Worm (Caenorhabditis elegans) whole organism, young adult: ENCODE data around the gene ttc-39B.
A peak's percentile ranks its signal among the peaks of the same experiment; 100 is the strongest.

Experiments used
- F10E7.11 ChIP-seq: sonication (generic microtip); optimal IDR thresholded peaks from 2 replicates; lab custom pipeline; 2017; ENCODE audit warnings: mild to moderate bottlenecking, missing genetic modification characterization, moderate library complexity, missing compliant biosample characterization
- T07F8.4 ChIP-seq: sonication (generic microtip); optimal IDR thresholded peaks from 2 replicates; lab custom pipeline; 2016; ENCODE audit warnings: mild to moderate bottlenecking, missing genetic modification characterization, moderate library complexity, missing compliant biosample characterization
- akir-1 ChIP-seq: fragments of 200-800 bp; sonication (Bioruptor generic); optimal IDR thresholded peaks from 2 replicates; lab custom pipeline; 2018; ENCODE audit warnings: mild to moderate bottlenecking, missing genetic modification characterization, moderate library complexity, missing compliant biosample characterization
- aptf-3 ChIP-seq: fragments of 200-800 bp; sonication (Bioruptor generic); IDR thresholded peaks from 2 replicates; pipeline ENCODE4 v1.3.6; 2022; ENCODE audit warnings: missing genetic modification characterization, missing compliant biosample characterization
- athp-1 ChIP-seq: sonication (generic microtip); optimal IDR thresholded peaks from 2 replicates; lab custom pipeline; 2017; ENCODE audit warnings: mild to moderate bottlenecking, missing genetic modification characterization, missing compliant biosample characterization
- cebp-1 ChIP-seq, 2 experiments: fragments of 200-800 bp in 1 of 2; sonication (Bioruptor generic) in 1 of 2; sonication (generic microtip) in 1 of 2; IDR thresholded peaks in 1 of 2; optimal IDR thresholded peaks in 1 of 2; 2 replicates each; pipeline versions ENCODE4 v1.3.6 to Lab custom; 2017 to 2022; ENCODE audit warnings: missing compliant biosample characterization in 2 of 2, missing genetic modification characterization in 2 of 2, mild to moderate bottlenecking in 1 of 2, missing genetic modification reagents in 1 of 2, moderate library complexity in 1 of 2
- ceh-100 ChIP-seq: fragments of 200-800 bp; sonication (Bioruptor generic); IDR thresholded peaks from 2 replicates; pipeline ENCODE4 v1.3.6; 2022; ENCODE audit warnings: missing genetic modification reagents, missing genetic modification characterization, missing compliant biosample characterization
- die-1 ChIP-seq: sonication (generic microtip); optimal IDR thresholded peaks from 2 replicates; lab custom pipeline; 2016; ENCODE audit warnings: missing genotype, mild to moderate bottlenecking, missing genetic modification characterization, missing compliant biosample characterization
- dox-1 ChIP-seq: fragments of 200-800 bp; sonication (Bioruptor generic); IDR thresholded peaks from 2 replicates; pipeline ENCODE4 v1.3.6; 2022; ENCODE audit warnings: missing genetic modification reagents, missing genetic modification characterization, missing compliant biosample characterization
- dpl-1 ChIP-seq: fragments of 150-350 bp; optimal IDR thresholded peaks from 2 replicates; lab custom pipeline; 2014; ENCODE audit warnings: missing biosample characterization, missing genetic modification reagents, missing genetic modification characterization
- efl-1 ChIP-seq: fragments of 150-350 bp; optimal IDR thresholded peaks from 2 replicates; lab custom pipeline; 2014; ENCODE audit warnings: missing biosample characterization, missing genetic modification reagents, missing genetic modification characterization
- egrh-3 ChIP-seq: fragments of 200-800 bp; sonication (Bioruptor generic); IDR thresholded peaks from 2 replicates; pipeline ENCODE4 v1.3.6; 2022; ENCODE audit warnings: missing genetic modification reagents, missing genetic modification characterization, missing compliant biosample characterization
- hlh-26 ChIP-seq: fragments of 200-800 bp; sonication (Bioruptor generic); conservative IDR thresholded peaks from 2 replicates; pipeline ENCODE4 v1.3.6; 2022; ENCODE audit warnings: missing genetic modification reagents, missing genetic modification characterization, missing compliant biosample characterization
- hmg-1.2 ChIP-seq: fragments of 200-800 bp; sonication (Bioruptor generic); IDR thresholded peaks from 2 replicates; pipeline ENCODE4 v1.3.6; 2022; ENCODE audit warnings: missing genetic modification reagents, missing genetic modification characterization, missing compliant biosample characterization
- madf-3 ChIP-seq: fragments of 200-800 bp; sonication (Bioruptor generic); IDR thresholded peaks from 2 replicates; pipeline ENCODE4 v1.3.6; 2022; ENCODE audit warnings: missing genetic modification reagents, missing genetic modification characterization, missing compliant biosample characterization
- mes-4 ChIP-seq: sonication (generic microtip); optimal IDR thresholded peaks from 2 replicates; lab custom pipeline; 2016; ENCODE audit warnings: missing genotype, missing genetic modification characterization, missing compliant biosample characterization
- nfya-1 ChIP-seq: sonication (generic microtip); optimal IDR thresholded peaks from 2 replicates; lab custom pipeline; 2017; ENCODE audit warnings: antibody characterized with exemption, missing compliant biosample characterization, missing genetic modification characterization, borderline replicate concordance; ENCODE audit not compliant: insufficient read depth
- nfya-2 ChIP-seq: fragments of 200-800 bp; sonication (Bioruptor generic); IDR thresholded peaks from 2 replicates; pipeline ENCODE4 v1.3.6; 2022; ENCODE audit warnings: missing genetic modification reagents, missing genetic modification characterization, missing compliant biosample characterization
- nhr-179 ChIP-seq: sonication (generic microtip); optimal IDR thresholded peaks from 2 replicates; lab custom pipeline; 2016; ENCODE audit warnings: mild to moderate bottlenecking, missing genetic modification characterization, missing compliant biosample characterization
- nhr-80 ChIP-seq: sonication (generic microtip); optimal IDR thresholded peaks from 2 replicates; lab custom pipeline; 2016; ENCODE audit warnings: missing genetic modification characterization, missing compliant biosample characterization
- rcor-1 ChIP-seq: fragments of 200-800 bp; sonication (Bioruptor generic); IDR thresholded peaks from 2 replicates; pipeline ENCODE4 v1.3.6; 2022; ENCODE audit warnings: missing genetic modification reagents, missing genetic modification characterization, missing compliant biosample characterization
- rec-8 ChIP-seq, 2 experiments: sonication (generic microtip); optimal IDR thresholded peaks; 2 replicates each; lab custom pipeline; 2016; ENCODE audit warnings: mild to moderate bottlenecking in 2 of 2, missing genetic modification characterization in 2 of 2, missing genetic modification reagents in 2 of 2, missing genotype in 2 of 2, missing biosample characterization in 1 of 2, missing compliant biosample characterization in 1 of 2, moderate library complexity in 1 of 2
- repo-1 ChIP-seq: sonication (generic microtip); optimal IDR thresholded peaks from 2 replicates; lab custom pipeline; 2017; ENCODE audit warnings: mild to moderate bottlenecking, missing genetic modification characterization, missing compliant biosample characterization
- rpc-1 ChIP-seq, 2 experiments: fragments of 150-350 bp in 1 of 2; sonication (generic microtip) in 1 of 2; optimal IDR thresholded peaks; 2 replicates each; lab custom pipeline; 2014 to 2018; ENCODE audit warnings: missing biosample characterization in 1 of 2, missing genetic modification characterization in 1 of 2, missing genetic modification reagents in 1 of 2, missing genotype in 1 of 2
- sdz-38 ChIP-seq: sonication (generic microtip); optimal IDR thresholded peaks from 2 replicates; lab custom pipeline; 2016; ENCODE audit warnings: missing genotype, missing genetic modification characterization, missing compliant biosample characterization
- somi-1 ChIP-seq: fragments of 200-800 bp; sonication (Bioruptor generic); optimal IDR thresholded peaks from 2 replicates; lab custom pipeline; 2018; ENCODE audit warnings: mild to moderate bottlenecking, missing genetic modification characterization, missing compliant biosample characterization
- sptf-2 ChIP-seq: fragments of 200-800 bp; sonication (Bioruptor generic); optimal IDR thresholded peaks from 2 replicates; lab custom pipeline; 2018; ENCODE audit warnings: mild to moderate bottlenecking, missing genetic modification characterization, missing compliant biosample characterization
- tlf-1 ChIP-seq: fragments of 200-800 bp; sonication (Bioruptor generic); optimal IDR thresholded peaks from 2 replicates; lab custom pipeline; 2018; ENCODE audit warnings: mild to moderate bottlenecking, missing genetic modification characterization, missing compliant biosample characterization
- zim-3 ChIP-seq: sonication (generic microtip); optimal IDR thresholded peaks from 2 replicates; lab custom pipeline; 2017; ENCODE audit warnings: mild to moderate bottlenecking, missing genetic modification characterization, moderate library complexity, missing compliant biosample characterization
- ztf-18 ChIP-seq: sonication (generic microtip); optimal IDR thresholded peaks from 2 replicates; lab custom pipeline; 2016; ENCODE audit warnings: missing genotype, mild to moderate bottlenecking, missing genetic modification characterization, missing compliant biosample characterization
- ztf-6 ChIP-seq: fragments of 200-800 bp; sonication (Bioruptor generic); IDR thresholded peaks from 2 replicates; pipeline ENCODE4 v1.3.6; 2022; ENCODE audit warnings: missing genetic modification reagents, missing genetic modification characterization, missing compliant biosample characterization

Gene ttc-39B

DNA sequence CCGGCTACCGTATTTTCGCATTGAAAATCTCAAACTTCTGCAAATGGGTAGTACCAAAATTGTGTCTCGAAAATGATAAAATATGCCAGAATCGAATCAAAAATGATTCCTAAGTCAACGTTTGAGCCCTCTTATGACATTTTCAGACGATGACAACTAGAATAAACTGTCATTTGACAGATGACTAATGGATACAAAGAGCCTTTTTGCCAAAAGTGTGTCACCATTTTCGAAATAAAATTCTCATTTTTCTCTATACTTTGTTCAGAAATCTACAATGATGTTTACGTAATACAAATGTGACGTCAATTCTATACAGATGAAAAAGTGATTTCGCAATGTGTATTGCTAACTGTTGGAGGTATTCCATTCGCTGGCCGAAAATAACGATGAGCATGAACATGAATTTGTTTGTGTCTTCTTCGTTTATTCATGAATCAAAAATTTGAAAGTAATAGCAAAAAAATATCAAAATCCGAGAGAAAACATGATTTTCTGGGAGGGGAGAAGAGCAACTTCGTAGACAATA lies 12.8 kb upstream of the ttc-39B start (continued):
- TF ChIP-seq nfya-1 (tag; lab: Kevin White, UChicago), result no peak
- no peak for TF ChIP-seq ztf-6
- TF ChIP-seq zim-3 (tag; lab: Kevin White, UChicago), result peak; percentile 90
- TF ChIP-seq die-1 (tag; lab: Kevin White, UChicago), result no peak
- peak; percentile 82 for TF ChIP-seq tlf-1 (GFP tag; lab: Kevin White, UChicago)
- TF ChIP-seq repo-1 (tag; lab: Kevin White, UChicago), result peak; percentile 97
- TF ChIP-seq akir-1 (GFP tag; lab: Kevin White, UChicago), result peak; percentile 52
- TF ChIP-seq ztf-18 (tag; lab: Kevin White, UChicago), result peak; percentile 40
- peak; percentile 63 for TF ChIP-seq athp-1 (tag; lab: Kevin White, UChicago)
- no peak for TF ChIP-seq rpc-1 (optimal IDR thresholded peaks at IDR 0.05; lab: Kevin White, UChicago)
- TF ChIP-seq rpc-1 (tag; optimal IDR thresholded peaks at IDR 0.05; lab: Kevin White, UChicago), result no peak
- no peak for TF ChIP-seq aptf-3 (GFP tag; lab: Robert Waterston, UW)

DNA sequence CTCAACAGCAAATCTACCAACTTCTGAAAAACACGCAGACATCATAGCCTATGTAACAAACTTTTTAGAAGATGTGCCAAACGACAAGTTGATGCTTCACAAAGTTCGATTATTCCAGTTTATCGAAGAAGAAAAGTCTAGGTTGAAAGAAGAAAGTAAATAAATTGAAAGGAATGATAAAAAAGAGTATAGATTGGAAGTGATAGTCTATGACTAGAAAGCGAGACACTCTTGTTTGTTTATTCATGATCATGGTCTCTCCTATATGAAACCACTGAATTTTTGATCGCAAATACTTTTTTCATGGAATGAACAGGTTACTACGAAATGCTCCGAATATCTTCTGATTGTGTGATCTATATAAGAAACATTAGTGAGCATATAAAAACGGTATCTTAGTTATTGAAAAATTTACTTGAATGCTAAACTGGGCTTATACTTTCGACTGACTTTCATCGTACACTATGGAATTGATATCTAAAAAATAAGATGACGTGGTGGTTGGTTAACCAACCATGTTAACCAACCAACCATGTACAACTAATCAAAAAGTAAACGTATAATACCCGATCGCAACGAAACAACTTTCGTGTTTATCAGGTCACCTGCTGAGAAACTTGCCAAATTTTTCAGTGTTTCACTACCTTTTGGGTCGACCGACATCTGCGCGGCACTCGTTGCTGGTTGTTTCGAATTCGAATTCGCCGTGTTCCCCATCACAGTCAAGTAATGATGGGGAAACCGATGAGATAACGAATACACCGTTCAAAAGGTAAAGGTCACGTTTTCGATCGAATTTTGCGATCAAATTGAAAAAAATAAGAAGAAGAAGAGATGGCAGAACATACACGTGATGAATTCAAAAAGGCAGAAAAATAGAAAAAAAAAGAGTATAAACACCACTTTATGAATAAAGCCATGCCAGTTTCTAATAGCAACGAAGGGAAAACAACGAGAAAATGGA lies 11.7 kb upstream of the ttc-39B start, which contains the start of gene C32D5.8:
Gene C32D5.8, minus strand, starts transcription at position 770 of the 964 bp plus-strand sequence.
- TF ChIP-seq F10E7.11 (tag; lab: Kevin White, UChicago) (no peak), nfya-2 (GFP tag; lab: Robert Waterston, UW) (no peak), zim-3 (tag; lab: Kevin White, UChicago) (no peak), somi-1 (GFP tag; lab: Kevin White, UChicago) (no peak), dpl-1 (GFP tag; lab: Kevin White, UChicago) (no peak), rpc-1 (optimal IDR thresholded peaks at IDR 0.05; lab: Kevin White, UChicago) (no peak), rpc-1 (tag; optimal IDR thresholded peaks at IDR 0.05; lab: Kevin White, UChicago) (no peak), egrh-3 (no peak), tlf-1 (GFP tag; lab: Kevin White, UChicago) (no peak), ceh-100 (GFP tag; lab: Robert Waterston, UW) (no peak), madf-3 (no peak), sptf-2 (GFP tag; lab: Kevin White, UChicago) (no peak), cebp-1 (GFP tag; IDR thresholded peaks at IDR 0.05; lab: Robert Waterston, UW) (no peak), cebp-1 (tag; optimal IDR thresholded peaks at IDR 0.05; lab: Kevin White, UChicago) (no peak), hlh-26 (GFP tag; lab: Robert Waterston, UW) (no peak), T07F8.4 (no peak), nhr-80 (tag; lab: Kevin White, UChicago) (no peak), rec-8 (tag; optimal IDR thresholded peaks at IDR 0.05; lab: Kevin White, UChicago) (no peak), mes-4 (tag; lab: Kevin White, UChicago) (no peak), sdz-38 (no peak)

DNA sequence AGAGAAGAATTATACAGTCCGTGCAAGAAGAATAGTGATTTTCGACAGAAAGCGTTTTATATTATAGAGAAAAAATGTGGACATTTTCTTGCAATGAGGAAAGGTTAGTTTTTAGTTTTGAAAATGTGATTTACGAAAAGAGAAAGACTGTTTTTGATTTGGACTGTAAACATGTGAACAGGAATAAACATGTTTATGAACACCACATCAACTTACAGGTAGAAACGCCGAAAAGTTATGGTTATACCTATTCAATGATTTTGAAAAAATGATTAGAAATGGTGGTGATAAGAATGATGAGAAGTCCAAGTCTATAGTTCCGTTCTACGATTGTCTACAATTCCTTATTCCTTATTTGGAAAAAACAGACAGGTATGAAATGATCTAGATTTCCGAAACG lies 10.7 kb upstream of the ttc-39B start:
- no peak for TF ChIP-seq nhr-179 (tag; lab: Kevin White, UChicago)
- TF ChIP-seq, all 124 proteins: peak for 0

DNA sequence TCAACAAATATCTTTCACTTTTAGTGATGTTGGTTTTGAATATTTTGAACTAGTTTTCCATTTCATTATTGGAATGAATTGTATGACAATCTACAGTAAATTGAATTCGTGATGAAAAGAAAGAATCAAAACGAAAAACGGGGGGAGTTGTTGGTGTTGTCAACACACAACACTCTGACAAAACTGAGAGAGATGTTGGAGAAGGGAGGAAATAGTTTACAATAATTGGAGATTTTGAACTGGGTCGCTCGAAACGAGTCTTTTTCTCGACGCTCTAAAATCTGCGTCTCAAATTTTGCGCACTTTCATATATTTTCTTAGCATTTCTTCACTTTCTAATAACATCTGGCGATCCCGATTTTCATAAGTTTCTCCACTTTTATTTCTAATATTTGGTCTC lies 10.1 kb upstream of the ttc-39B start, which contains the start of gene txt-18:
Gene txt-18, plus strand, starts transcription at position 180 of the 400 bp plus-strand sequence.
- TF ChIP-seq dox-1 (GFP tag; lab: Robert Waterston, UW), result 0 out of 2 replicates have a peak, but pooled peaks have one; percentile 6
- TF ChIP-seq cebp-1 (GFP tag; IDR thresholded peaks at IDR 0.05; lab: Robert Waterston, UW), result no peak
- TF ChIP-seq cebp-1 (tag; optimal IDR thresholded peaks at IDR 0.05; lab: Kevin White, UChicago), result peak; percentile 5
- TF ChIP-seq rcor-1, result no peak
- TF ChIP-seq efl-1, result no peak
- peak; percentile 15; the same call in 1 of the 2 replicates for TF ChIP-seq hmg-1.2 (GFP tag; lab: Robert Waterston, UW)
